Worm (Caenorhabditis elegans): ENCODE results near the gene R02F2.4.

DNA sequence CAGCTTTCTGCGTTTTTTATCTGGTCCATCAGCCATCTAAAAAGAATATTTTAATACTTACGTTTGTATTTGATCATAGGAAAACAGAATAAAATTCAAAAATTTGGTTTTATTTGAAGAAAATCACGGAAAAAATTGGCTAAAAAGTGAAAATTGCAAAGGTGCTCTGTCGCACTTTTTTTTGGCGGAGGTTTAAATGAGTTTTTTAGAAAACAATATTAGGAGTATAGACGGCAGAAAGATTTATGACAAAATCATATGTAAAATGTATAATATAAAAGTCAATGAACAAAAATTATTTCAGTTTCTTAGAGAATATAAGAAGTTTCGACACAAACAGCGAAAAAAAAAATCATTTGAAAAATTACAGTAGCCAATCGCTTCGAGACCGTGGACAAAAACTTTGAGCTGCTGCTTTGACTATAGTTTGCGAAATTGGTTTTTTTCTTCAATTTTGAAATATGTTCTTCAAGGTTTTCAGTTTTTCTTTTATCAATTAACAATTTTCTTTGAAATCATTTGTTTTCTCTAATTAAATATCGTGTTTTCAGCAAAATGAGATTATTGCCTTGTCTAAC lies at the start of gene R02F2.4, which contains the start of gene R02F2.7:
- TF ChIP-seq W03F9.2 (tag; optimal IDR thresholded peaks at IDR 0.05) (no peak), dao-5 (tag; optimal IDR thresholded peaks at IDR 0.05) (no peak), him-1 (tag; optimal IDR thresholded peaks at IDR 0.05) (no peak)
